Worm (Caenorhabditis elegans) whole organism, mixed stage, embryonic: ENCODE results near the gene T11F9.1.

Source experiments
- M03D4.4 ChIP-seq: sonication (generic microtip); optimal IDR thresholded peaks from 2 replicates; lab custom pipeline; 2017; ENCODE audit warnings: mild to moderate bottlenecking, missing genetic modification characterization, missing compliant biosample characterization
- bed-3 ChIP-seq: fragments of 200-800 bp; sonication (Bioruptor generic); optimal IDR thresholded peaks from 3 replicates; lab custom pipeline; 2018; ENCODE audit warnings: mild to moderate bottlenecking, missing genetic modification characterization, moderate library complexity, missing compliant biosample characterization
- blmp-1 ChIP-seq: fragments of 150-350 bp; optimal IDR thresholded peaks from 2 replicates; lab custom pipeline; 2014; ENCODE audit warnings: missing biosample characterization, missing genetic modification characterization
- ceh-39 ChIP-seq: fragments of 150-350 bp; optimal IDR thresholded peaks from 2 replicates; lab custom pipeline; 2014; ENCODE audit warnings: missing biosample characterization, missing genetic modification characterization
- ceh-83 ChIP-seq: fragments of 200-800 bp; sonication (Bioruptor generic); optimal IDR thresholded peaks from 2 replicates; lab custom pipeline; 2018; ENCODE audit warnings: mild to moderate bottlenecking, missing genetic modification characterization, missing compliant biosample characterization
- ces-1 ChIP-seq: fragments of 150-350 bp; optimal IDR thresholded peaks from 2 replicates; lab custom pipeline; 2014; ENCODE audit warnings: missing biosample characterization, missing genetic modification reagents, missing genetic modification characterization
- cnd-1 ChIP-seq: fragments of 200-800 bp; sonication (Bioruptor generic); optimal IDR thresholded peaks from 2 replicates; lab custom pipeline; 2018; ENCODE audit warnings: mild to moderate bottlenecking, missing genetic modification characterization, missing compliant biosample characterization
- drap-1 ChIP-seq: fragments of 200-800 bp; sonication (Bioruptor generic); optimal IDR thresholded peaks from 3 replicates; lab custom pipeline; 2018; ENCODE audit warnings: mild to moderate bottlenecking, missing genetic modification characterization, missing compliant biosample characterization
- flh-1 ChIP-seq: fragments of 200-800 bp; sonication (Bioruptor generic); optimal IDR thresholded peaks from 2 replicates; lab custom pipeline; 2018; ENCODE audit warnings: mild to moderate bottlenecking, missing genetic modification characterization, moderate library complexity, missing compliant biosample characterization
- hlh-1 ChIP-seq: fragments of 150-350 bp; optimal IDR thresholded peaks from 2 replicates; lab custom pipeline; 2014; ENCODE audit warnings: missing biosample characterization, missing genetic modification reagents, missing genetic modification characterization
- lin-13 ChIP-seq: fragments of 150-350 bp; optimal IDR thresholded peaks from 2 replicates; lab custom pipeline; 2014; ENCODE audit warnings: missing biosample characterization, missing genetic modification characterization
- lsy-2 ChIP-seq: fragments of 150-350 bp; optimal IDR thresholded peaks from 2 replicates; lab custom pipeline; 2014; ENCODE audit warnings: missing biosample characterization, missing genetic modification characterization
- mab-5 ChIP-seq: fragments of 150-350 bp; optimal IDR thresholded peaks from 2 replicates; lab custom pipeline; 2014; ENCODE audit warnings: missing biosample characterization, missing genetic modification characterization
- mep-1 ChIP-seq: fragments of 150-350 bp; optimal IDR thresholded peaks from 2 replicates; lab custom pipeline; 2017; ENCODE audit warnings: missing biosample characterization, missing genetic modification reagents, missing genetic modification characterization, inconsistent platforms
- mls-2 ChIP-seq: sonication (generic microtip); optimal IDR thresholded peaks from 2 replicates; lab custom pipeline; 2016; ENCODE audit warnings: mild to moderate bottlenecking, missing genetic modification characterization, moderate library complexity, missing compliant biosample characterization
- nhr-12 ChIP-seq: fragments of 150-350 bp; optimal IDR thresholded peaks from 2 replicates; lab custom pipeline; 2014; ENCODE audit warnings: missing biosample characterization, missing genetic modification characterization
- nhr-2 ChIP-seq: fragments of 150-350 bp; optimal IDR thresholded peaks from 2 replicates; lab custom pipeline; 2014; ENCODE audit warnings: missing biosample characterization, missing genetic modification characterization
- nhr-237 ChIP-seq: fragments of 150-350 bp; optimal IDR thresholded peaks from 2 replicates; lab custom pipeline; 2014; ENCODE audit warnings: missing biosample characterization, missing genetic modification characterization
- nhr-76 ChIP-seq: sonication (generic microtip); optimal IDR thresholded peaks from 2 replicates; lab custom pipeline; 2017; ENCODE audit warnings: missing biosample characterization, missing genetic modification characterization
- snpc-4 ChIP-seq: fragments of 150-350 bp; optimal IDR thresholded peaks from 2 replicates; lab custom pipeline; 2014; ENCODE audit warnings: missing biosample characterization, missing genetic modification characterization
- sptf-1 ChIP-seq: sonication (generic microtip); optimal IDR thresholded peaks from 2 replicates; lab custom pipeline; 2017; ENCODE audit warnings: mild to moderate bottlenecking, missing genetic modification characterization, moderate library complexity, missing compliant biosample characterization
- unc-120 ChIP-seq: sonication (generic microtip); optimal IDR thresholded peaks from 2 replicates; lab custom pipeline; 2017; ENCODE audit warnings: missing genetic modification characterization, missing compliant biosample characterization; ENCODE audit not compliant: poor library complexity, severe bottlenecking
- zip-8 ChIP-seq: fragments of 150-350 bp; optimal IDR thresholded peaks from 2 replicates; lab custom pipeline; 2014; ENCODE audit warnings: missing biosample characterization, missing genetic modification characterization

Gene T11F9.1

ce11 chrV:11500980-11501379, 41.6 kb downstream of the T11F9.1 start:
- no peak for TF ChIP-seq bed-3 (GFP tag; lab: Kevin White, UChicago)
- no peak for TF ChIP-seq hlh-1 (tag; lab: Kevin White, UChicago)
- TF ChIP-seq mab-5 (tag; lab: Kevin White, UChicago), result no peak
- no peak for TF ChIP-seq mls-2
- no peak for TF ChIP-seq mep-1 (tag; lab: Kevin White, UChicago)
- TF ChIP-seq sptf-1 (tag; lab: Kevin White, UChicago), result no peak
- TF ChIP-seq zip-8, result no peak
- TF ChIP-seq nhr-12 (tag; lab: Kevin White, UChicago), result no peak
- no peak for TF ChIP-seq ceh-39 (tag; lab: Kevin White, UChicago)
- no peak for TF ChIP-seq flh-1
- TF ChIP-seq ceh-83 (GFP tag; lab: Kevin White, UChicago), result no peak

ce11 chrV:11503081-11503751, 43.9 kb downstream of the T11F9.1 start, which contains the start of gene C55A6.12:
TSS of gene C55A6.12 (minus strand) at chrV:11503131.
- TF ChIP-seq sptf-1 (tag; lab: Kevin White, UChicago) (no peak), snpc-4 (no peak), zip-8 (no peak)
- TF ChIP-seq, all 35 proteins: peak for 0

ce11 chrV:11504853-11505397, 45.6 kb downstream of the T11F9.1 start, which contains the start of the genes C55A6.1 and C55A6.10:
TSS of gene C55A6.1 (minus strand) at chrV:11504968.
TSS of gene C55A6.10 (plus strand) at chrV:11505347.
- TF ChIP-seq sptf-1 (tag; lab: Kevin White, UChicago), result peak; percentile 41
- peak; percentile 10 for TF ChIP-seq nhr-237
- peak; percentile 1 for TF ChIP-seq hlh-1 (tag; lab: Kevin White, UChicago)
- peak; percentile 12 for TF ChIP-seq lin-13 (tag; lab: Kevin White, UChicago)
- peak; percentile 43 for TF ChIP-seq drap-1
- peak; percentile 31 for TF ChIP-seq lsy-2 (tag; lab: Kevin White, UChicago)
- TF ChIP-seq ces-1 (GFP tag; lab: Kevin White, UChicago), result peak; percentile 68
- peak; percentile 36 for TF ChIP-seq mep-1 (tag; lab: Kevin White, UChicago)
- peak; percentile 1 for TF ChIP-seq M03D4.4 (tag; lab: Kevin White, UChicago)
- peak; percentile 25 for TF ChIP-seq cnd-1

- TF ChIP-seq nhr-2 (tag; lab: Kevin White, UChicago), result no peak
- TF ChIP-seq flh-1, result no peak
- TF ChIP-seq ces-1 (GFP tag; lab: Kevin White, UChicago), result no peak
- peak; percentile 55 for TF ChIP-seq unc-120
- no peak for TF ChIP-seq mep-1 (tag; lab: Kevin White, UChicago)
- peak; percentile 82 for TF ChIP-seq hlh-1 (tag; lab: Kevin White, UChicago)
- no peak for TF ChIP-seq ceh-83 (GFP tag; lab: Kevin White, UChicago)
- TF ChIP-seq bed-3 (GFP tag; lab: Kevin White, UChicago), result no peak
These were observed 47.0 kb downstream of the T11F9.1 start for ce11 chrV:11506347-11506746.

- TF ChIP-seq drap-1, result no peak
- TF ChIP-seq nhr-76 (tag; lab: Kevin White, UChicago), result no peak
- no peak for TF ChIP-seq blmp-1 (tag; lab: Kevin White, UChicago)
These were observed 49.4 kb downstream of the T11F9.1 start, which contains the start of gene ttll-5 for ce11 chrV:11508773-11509172. TSS of gene ttll-5 (plus strand) at chrV:11509060.
